ENCODE assay signal across 2 fruit fly cellular contexts in genomic region chr2L:10395642-10396487, dm6.
TF ChIP-seq lines count a peak whose summit lies in the region.

TSS of gene Mdh1 (minus strand) at chr2L:10396332.

TF ChIP-seq in whole organism, embryonic, 481 proteins besides CTCF, POLR2A, EP300 and RAD21 (continued from another document):
- TF ChIP-seq CG3995 (GFP tag; optimal IDR thresholded peaks at IDR 0.05; lab: Kevin White, UChicago), result peak; percentile 99
- TF ChIP-seq hth (optimal IDR thresholded peaks at IDR 0.05; lab: Kevin White, UChicago), result no peak
- peak; percentile 91 for TF ChIP-seq ERR (GFP tag; optimal IDR thresholded peaks at IDR 0.05; lab: Kevin White, UChicago)
- TF ChIP-seq exex (tag; optimal IDR thresholded peaks at IDR 0.05; lab: Kevin White, UChicago), result peak; percentile 19
- peak; percentile 53; the same call in 1 of the 3 replicates for TF ChIP-seq CG34422 (GFP tag; IDR thresholded peaks at IDR 0.05; lab: Robert Waterston, UW)
- peak; percentile 37 for TF ChIP-seq CG34376 (GFP tag; optimal IDR thresholded peaks at IDR 0.05; lab: Kevin White, UChicago)
- TF ChIP-seq nom (GFP tag; optimal IDR thresholded peaks at IDR 0.05; lab: Kevin White, UChicago), result peak; percentile 52
- no peak for TF ChIP-seq CG12219 (GFP tag; optimal IDR thresholded peaks at IDR 0.05; lab: Kevin White, UChicago)
- TF ChIP-seq Dp (GFP tag; optimal IDR thresholded peaks at IDR 0.05; lab: Kevin White, UChicago), result peak; percentile 1
- peak; percentile 63 for TF ChIP-seq CG9437 (GFP tag; optimal IDR thresholded peaks at IDR 0.05; lab: Kevin White, UChicago)
- peak in 1 of 2 experiments; percentile 67 for TF ChIP-seq eve (GFP tag; optimal IDR thresholded peaks at IDR 0.05; lab: Kevin White, UChicago)
- peak; percentile 6 for TF ChIP-seq Nf-YB (GFP tag; optimal IDR thresholded peaks at IDR 0.05; lab: Kevin White, UChicago)
- no peak for TF ChIP-seq nmo (GFP tag; optimal IDR thresholded peaks at IDR 0.05; lab: Kevin White, UChicago)
- TF ChIP-seq dan (GFP tag; IDR thresholded peaks at IDR 0.05; lab: Robert Waterston, UW), result no peak
- no peak; the same call in 1 of the 2 replicates for TF ChIP-seq inv (GFP tag; IDR thresholded peaks at IDR 0.05; lab: Robert Waterston, UW; ENCODE audit: partially characterized antibody)
- TF ChIP-seq Elba2 (GFP tag; optimal IDR thresholded peaks at IDR 0.05; lab: Kevin White, UChicago), result peak; percentile 92
- TF ChIP-seq az2 (GFP tag; optimal IDR thresholded peaks at IDR 0.05; lab: Kevin White, UChicago), result peak; percentile 8
- no peak for TF ChIP-seq CG30020 (tag; optimal IDR thresholded peaks at IDR 0.05; lab: Kevin White, UChicago)
- peak in 1 of 2 experiments; percentile 88 for TF ChIP-seq Pdp1 (GFP tag; optimal IDR thresholded peaks at IDR 0.05; lab: Kevin White, UChicago)
- peak; percentile 29 for TF ChIP-seq Nf-YC (tag; optimal IDR thresholded peaks at IDR 0.05; lab: Kevin White, UChicago)
- TF ChIP-seq phol (tag; optimal IDR thresholded peaks at IDR 0.05; lab: Kevin White, UChicago), result peak; percentile 25
- TF ChIP-seq MESR4 (GFP tag; optimal IDR thresholded peaks at IDR 0.05; lab: Kevin White, UChicago), result peak; percentile 70
- TF ChIP-seq Sin3A (optimal IDR thresholded peaks at IDR 0.05; lab: Kevin White, UChicago), result no peak
- no peak for TF ChIP-seq CG1024 (GFP tag; IDR thresholded peaks at IDR 0.05; lab: Robert Waterston, UW)
- TF ChIP-seq pzg (GFP tag; optimal IDR thresholded peaks at IDR 0.05; lab: Kevin White, UChicago), result peak; percentile 35
- TF ChIP-seq insv (GFP tag; optimal IDR thresholded peaks at IDR 0.05; lab: Kevin White, UChicago), result peak in 1 of 2 experiments; percentile 43
- TF ChIP-seq Opbp (GFP tag; IDR thresholded peaks at IDR 0.05; lab: Robert Waterston, UW; ENCODE audit: partially characterized antibody), result 0 out of 3 replicates have a peak, but pooled peaks have one; percentile 27
- peak; percentile 35 for TF ChIP-seq CG17186 (GFP tag; optimal IDR thresholded peaks at IDR 0.05; lab: Kevin White, UChicago)

TF ChIP-seq in whole organism, prepupa, 60 proteins besides CTCF, POLR2A, EP300 and RAD21 (continued from another document):
- TF ChIP-seq net (GFP tag; optimal IDR thresholded peaks at IDR 0.05; lab: Kevin White, UChicago), result no peak
- TF ChIP-seq CG8119 (GFP tag; IDR thresholded peaks at IDR 0.05; lab: Robert Waterston, UW), result no peak
- TF ChIP-seq fd85E (GFP tag; optimal IDR thresholded peaks at IDR 0.05; lab: Kevin White, UChicago), result no peak
- TF ChIP-seq Blimp-1 (GFP tag; optimal IDR thresholded peaks at IDR 0.05; lab: Kevin White, UChicago), result no peak
- no peak for TF ChIP-seq CG4318 (GFP tag; optimal IDR thresholded peaks at IDR 0.05; lab: Kevin White, UChicago)
- TF ChIP-seq fkh (GFP tag; optimal IDR thresholded peaks at IDR 0.05; lab: Kevin White, UChicago), result no peak
- TF ChIP-seq pdm3 (GFP tag; optimal IDR thresholded peaks at IDR 0.05; lab: Kevin White, UChicago), result no peak
- TF ChIP-seq CG6808 (GFP tag; optimal IDR thresholded peaks at IDR 0.05; lab: Kevin White, UChicago), result peak; percentile 4
- peak; percentile 11 to 40 for TF ChIP-seq ss (GFP tag; optimal IDR thresholded peaks at IDR 0.05; lab: Kevin White, UChicago)
- TF ChIP-seq dsx (GFP tag; optimal IDR thresholded peaks at IDR 0.05; lab: Kevin White, UChicago; ENCODE audit: poor library complexity, severe bottlenecking), result no peak
- no peak for TF ChIP-seq CG16779 (tag; optimal IDR thresholded peaks at IDR 0.05; lab: Kevin White, UChicago)
- TF ChIP-seq Hr38 (GFP tag; optimal IDR thresholded peaks at IDR 0.05; lab: Kevin White, UChicago), result no peak
- TF ChIP-seq CG10669 (GFP tag; optimal IDR thresholded peaks at IDR 0.05; lab: Kevin White, UChicago), result no peak
- TF ChIP-seq salr (GFP tag; optimal IDR thresholded peaks at IDR 0.05; lab: Kevin White, UChicago), result no peak
- TF ChIP-seq Eip93F (GFP tag; optimal IDR thresholded peaks at IDR 0.05; lab: Kevin White, UChicago), result peak; percentile 18
- no peak for TF ChIP-seq svp (GFP tag; lab: Kevin White, UChicago)
- TF ChIP-seq Eip78C (GFP tag; lab: Kevin White, UChicago), result peak; percentile 64
- no peak for TF ChIP-seq CG9139 (GFP tag; optimal IDR thresholded peaks at IDR 0.05; lab: Kevin White, UChicago)
- TF ChIP-seq Ets21C (GFP tag; optimal IDR thresholded peaks at IDR 0.05; lab: Kevin White, UChicago), result no peak
- no peak for TF ChIP-seq Eip75B (GFP tag; optimal IDR thresholded peaks at IDR 0.05; lab: Kevin White, UChicago)
- no peak for TF ChIP-seq lz (GFP tag; optimal IDR thresholded peaks at IDR 0.05; lab: Kevin White, UChicago)
- no peak for TF ChIP-seq CG6163 (GFP tag; IDR thresholded peaks at IDR 0.05; lab: Robert Waterston, UW)
- no peak for TF ChIP-seq CG10631 (GFP tag; optimal IDR thresholded peaks at IDR 0.05; lab: Kevin White, UChicago)
